Worm (Caenorhabditis elegans): Measurements from ENCODE around the gene srh-204.
"Not testable (repeated sequence)": the region's sequence is repeated elsewhere in the genome, so short reads cannot be mapped to it uniquely, and the experiment has no call there.

- TF ChIP-seq egl-27, R02D3.7, skn-1, elt-1, ceh-82 (tag; optimal IDR thresholded peaks at IDR 0.05): not testable (repeated sequence)
Measured at ce11 chrV:4215856-4216255, 24.3 kb downstream of the srh-204 start, which contains the start of gene H43I07.4.

Measured in whole organism, L3 larva.